Fruit fly (Drosophila melanogaster): Measurements from ENCODE around the gene Miga.

Miga gene

dm6 chrX:8460686-8461085, 23.1 kb upstream of the Miga start, which contains the start of gene CG15347:
Gene CG15347 (minus strand): TSS chrX:8460898.
- TF ChIP-seq CG17801 (GFP tag; optimal IDR thresholded peaks at IDR 0.05; ENCODE audit: partially characterized antibody), result no peak

- no peak for TF ChIP-seq CG17801 (GFP tag; optimal IDR thresholded peaks at IDR 0.05; ENCODE audit: partially characterized antibody)
These were observed 22.6 kb upstream of the Miga start for dm6 chrX:8460232-8460631.

dm6 chrX:8459452-8460040, 21.9 kb upstream of the Miga start:
- no peak for TF ChIP-seq CG17801 (GFP tag; optimal IDR thresholded peaks at IDR 0.05; ENCODE audit: partially characterized antibody)

- TF ChIP-seq CG17801 (GFP tag; optimal IDR thresholded peaks at IDR 0.05; ENCODE audit: partially characterized antibody), result no peak
These were observed 19.9 kb upstream of the Miga start, which contains the start of gene CG32713 for dm6 chrX:8457532-8457931. Gene CG32713 (minus strand): TSS chrX:8457632.

- peak; percentile 89 for TF ChIP-seq CG17801 (GFP tag; optimal IDR thresholded peaks at IDR 0.05; ENCODE audit: partially characterized antibody)
These were observed 17.5 kb upstream of the Miga start, which contains the start of gene org-1 for dm6 chrX:8455019-8455555. Gene org-1 (minus strand): TSS chrX:8455069.

dm6 chrX:8452163-8452562, 14.5 kb upstream of the Miga start:
- no peak for TF ChIP-seq CG17801 (GFP tag; optimal IDR thresholded peaks at IDR 0.05; ENCODE audit: partially characterized antibody)

- no peak for TF ChIP-seq CG17801 (GFP tag; optimal IDR thresholded peaks at IDR 0.05; ENCODE audit: partially characterized antibody)
These were observed 12.7 kb upstream of the Miga start for dm6 chrX:8450214-8450904.

- no peak for TF ChIP-seq CG17801 (GFP tag; optimal IDR thresholded peaks at IDR 0.05; ENCODE audit: partially characterized antibody)
These were observed 10.6 kb upstream of the Miga start for dm6 chrX:8448171-8448570.

- no peak for TF ChIP-seq CG17801 (GFP tag; optimal IDR thresholded peaks at IDR 0.05; ENCODE audit: partially characterized antibody)
These were observed 9.5 kb upstream of the Miga start for dm6 chrX:8447166-8447565.

- TF ChIP-seq CG17801 (GFP tag; optimal IDR thresholded peaks at IDR 0.05; ENCODE audit: partially characterized antibody), result peak; percentile 9
These were observed 7.4 kb upstream of the Miga start for dm6 chrX:8444883-8445572.

- TF ChIP-seq CG17801 (GFP tag; optimal IDR thresholded peaks at IDR 0.05; ENCODE audit: partially characterized antibody), result no peak
These were observed 6.7 kb upstream of the Miga start for dm6 chrX:8444279-8444678.

dm6 chrX:8442912-8443311, 5.3 kb upstream of the Miga start:
- no peak for TF ChIP-seq CG17801 (GFP tag; optimal IDR thresholded peaks at IDR 0.05; ENCODE audit: partially characterized antibody)

dm6 chrX:8442161-8442560, 4.5 kb upstream of the Miga start, which contains the start of gene CG12123:
Gene CG12123 (minus strand): TSS chrX:8442348.
- no peak for TF ChIP-seq CG17801 (GFP tag; optimal IDR thresholded peaks at IDR 0.05; ENCODE audit: partially characterized antibody)

- TF ChIP-seq CG17801 (GFP tag; optimal IDR thresholded peaks at IDR 0.05; ENCODE audit: partially characterized antibody), result peak; percentile 89
These were observed 850 bp downstream of the Miga start, which contains the start of gene CG1440 for dm6 chrX:8436656-8437284. Gene CG1440 (plus strand): TSS chrX:8437057.

- TF ChIP-seq CG17801 (GFP tag; optimal IDR thresholded peaks at IDR 0.05; ENCODE audit: partially characterized antibody), result no peak
These were observed 3.9 kb downstream of the Miga start, which contains the start of gene CG32712 for dm6 chrX:8433709-8434108. Gene CG32712 (minus strand): TSS chrX:8433809.
